Worm (Caenorhabditis elegans) whole organism, L4 larva: ENCODE measurements around the gene C49F5.5.

Source experiments
- R02D3.7 ChIP-seq: fragments of 150-350 bp; sonication (generic microtip); optimal IDR thresholded peaks from 3 replicates; lab custom pipeline; 2014; ENCODE audit warnings: missing biosample characterization, missing genetic modification characterization
- T26A8.4 ChIP-seq: fragments of 200-800 bp; sonication (Bioruptor generic); IDR thresholded peaks from 2 replicates; pipeline ENCODE4 v1.3.6; 2022; ENCODE audit warnings: missing genetic modification characterization, missing compliant biosample characterization
- Y75B8A.6 ChIP-seq: fragments of 200-800 bp; sonication (Bioruptor generic); IDR thresholded peaks from 2 replicates; pipeline ENCODE4 v1.3.6; 2022; ENCODE audit warnings: missing genetic modification reagents, missing genetic modification characterization, missing compliant biosample characterization
- aha-1 ChIP-seq: fragments of 150-350 bp; peaks from one replicate; lab custom pipeline; 2014; ENCODE audit warnings: missing biosample characterization, missing genetic modification characterization
- aly-2 ChIP-seq: sonication (generic microtip); optimal IDR thresholded peaks from 2 replicates; lab custom pipeline; 2018; ENCODE audit warnings: missing biosample characterization, missing genetic modification characterization
- ama-1 ChIP-seq: fragments of 150-350 bp; optimal IDR thresholded peaks from 2 replicates; lab custom pipeline; 2014; ENCODE audit warnings: inconsistent platforms, mixed read lengths
- arid-1 ChIP-seq: fragments of 200-800 bp; sonication (Bioruptor generic); conservative IDR thresholded peaks from 2 replicates; pipeline ENCODE4 v1.3.6; 2022; ENCODE audit warnings: missing genetic modification reagents, missing genetic modification characterization, missing compliant biosample characterization
- ces-1 ChIP-seq: fragments of 150-350 bp; sonication (generic microtip); optimal IDR thresholded peaks from 4 replicates; lab custom pipeline; 2014; ENCODE audit warnings: missing biosample characterization, missing genetic modification reagents, missing genetic modification characterization
- daf-16 ChIP-seq, 3 experiments: sonication (generic microtip); optimal IDR thresholded peaks; 2 replicates each; lab custom pipeline; 2016 to 2017; ENCODE audit warnings: missing genetic modification characterization in 3 of 3, missing genetic modification reagents in 3 of 3, mild to moderate bottlenecking in 2 of 3, missing compliant biosample characterization in 2 of 3, missing biosample characterization in 1 of 3, moderate library complexity in 1 of 3
- daf-19 ChIP-seq: fragments of 200-800 bp; sonication (Bioruptor generic); conservative IDR thresholded peaks from 2 replicates; pipeline ENCODE4 v1.3.6; 2022; ENCODE audit warnings: missing genetic modification characterization, missing compliant biosample characterization
- duxl-1 ChIP-seq: sonication (generic microtip); optimal IDR thresholded peaks from 2 replicates; lab custom pipeline; 2016; ENCODE audit warnings: mild to moderate bottlenecking, missing genetic modification characterization, moderate library complexity, missing compliant biosample characterization; ENCODE audit not compliant: poor library complexity
- dve-1 ChIP-seq: sonication (generic microtip); optimal IDR thresholded peaks from 2 replicates; lab custom pipeline; 2017; ENCODE audit warnings: antibody characterized with exemption, mild to moderate bottlenecking, missing genetic modification characterization, missing compliant biosample characterization; ENCODE audit not compliant: insufficient read depth
- egl-27 ChIP-seq: sonication (generic microtip); optimal IDR thresholded peaks from 3 replicates; lab custom pipeline; 2017; ENCODE audit warnings: missing biosample characterization, missing genetic modification reagents, missing genetic modification characterization
- egl-43 ChIP-seq: fragments of 200-800 bp; sonication (Bioruptor generic); IDR thresholded peaks from 2 replicates; pipeline ENCODE4 v1.3.6; 2022; ENCODE audit warnings: missing genetic modification reagents, missing genetic modification characterization, missing compliant biosample characterization
- hif-1 ChIP-seq, 2 experiments: sonication (generic microtip); optimal IDR thresholded peaks; 2 replicates each; lab custom pipeline; 2016 to 2017; ENCODE audit warnings: missing compliant biosample characterization in 2 of 2, missing genetic modification characterization in 2 of 2, missing genetic modification reagents in 2 of 2, missing genotype in 2 of 2, mild to moderate bottlenecking in 1 of 2
- jun-1 ChIP-seq: fragments of 150-350 bp; optimal IDR thresholded peaks from 2 replicates; lab custom pipeline; 2014; ENCODE audit warnings: missing biosample characterization, missing genetic modification reagents, missing genetic modification characterization
- lin-13 ChIP-seq: fragments of 150-350 bp; optimal IDR thresholded peaks from 2 replicates; lab custom pipeline; 2014; ENCODE audit warnings: missing biosample characterization, missing genetic modification reagents, missing genetic modification characterization
- lin-29 ChIP-seq: fragments of 200-800 bp; sonication (Bioruptor generic); IDR thresholded peaks from 2 replicates; pipeline ENCODE4 v1.3.6; 2022; ENCODE audit warnings: missing genetic modification reagents, missing genetic modification characterization, missing compliant biosample characterization
- lsy-2 ChIP-seq, 2 experiments: fragments of 150-350 bp in 1 of 2; sonication (generic microtip) in 1 of 2; optimal IDR thresholded peaks; 2 replicates each; lab custom pipeline; 2014 to 2017; ENCODE audit warnings: missing biosample characterization in 2 of 2, missing genetic modification characterization in 2 of 2
- mdl-1 ChIP-seq, 2 experiments: fragments of 150-350 bp in 1 of 2; sonication (generic microtip) in 1 of 2; optimal IDR thresholded peaks; 2 replicates each; lab custom pipeline; 2014 to 2017; ENCODE audit warnings: missing biosample characterization in 2 of 2, missing genetic modification characterization in 2 of 2
- mes-2 ChIP-seq: sonication (generic microtip); optimal IDR thresholded peaks from 2 replicates; lab custom pipeline; 2016; ENCODE audit warnings: missing genotype, mild to moderate bottlenecking, missing genetic modification characterization, missing compliant biosample characterization; ENCODE audit not compliant: poor library complexity, severe bottlenecking
- mxl-2 ChIP-seq: fragments of 200-800 bp; sonication (Bioruptor generic); conservative IDR thresholded peaks from 2 replicates; pipeline ENCODE4 v1.3.6; 2022; ENCODE audit warnings: missing genetic modification reagents, missing genetic modification characterization, missing compliant biosample characterization
- nhr-111 ChIP-seq: fragments of 200-800 bp; sonication (Bioruptor generic); optimal IDR thresholded peaks from 2 replicates; lab custom pipeline; 2018; ENCODE audit warnings: mild to moderate bottlenecking, missing genetic modification characterization, missing compliant biosample characterization
- nhr-28 ChIP-seq: fragments of 150-350 bp; optimal IDR thresholded peaks from 2 replicates; lab custom pipeline; 2014; ENCODE audit warnings: missing biosample characterization, missing genetic modification characterization
- nhr-77 ChIP-seq: fragments of 150-350 bp; optimal IDR thresholded peaks from 2 replicates; lab custom pipeline; 2014; ENCODE audit warnings: missing biosample characterization, missing genetic modification characterization
- php-3 ChIP-seq: fragments of 200-800 bp; sonication (Bioruptor generic); IDR thresholded peaks from 2 replicates; pipeline ENCODE4 v1.3.6; 2022; ENCODE audit warnings: missing genetic modification reagents, missing genetic modification characterization, missing compliant biosample characterization
- rbr-2 ChIP-seq: sonication (generic microtip); optimal IDR thresholded peaks from 2 replicates; lab custom pipeline; 2016; ENCODE audit warnings: missing genotype, missing genetic modification characterization, missing compliant biosample characterization
- spr-3 ChIP-seq: fragments of 200-800 bp; sonication (Bioruptor generic); optimal IDR thresholded peaks from 2 replicates; lab custom pipeline; 2018; ENCODE audit warnings: mild to moderate bottlenecking, missing genetic modification characterization, missing compliant biosample characterization
- unc-39 ChIP-seq: sonication (generic microtip); optimal IDR thresholded peaks from 2 replicates; lab custom pipeline; 2017; ENCODE audit warnings: missing biosample characterization, missing genetic modification characterization
- unc-62 ChIP-seq, 3 experiments: fragments of 150-350 bp in 1 of 3; sonication (generic microtip); optimal IDR thresholded peaks in 2 of 3; peaks in 1 of 3; 1 replicate in 1 of 3; 2 replicates in 2 of 3; lab custom pipeline; 2014 to 2017; ENCODE audit warnings: missing biosample characterization in 3 of 3, missing genetic modification characterization in 3 of 3, missing genetic modification reagents in 3 of 3, missing genotype in 1 of 3
- zag-1 ChIP-seq: fragments of 150-350 bp; optimal IDR thresholded peaks from 2 replicates; lab custom pipeline; 2014; ENCODE audit warnings: missing biosample characterization, missing genetic modification characterization
- zfp-3 ChIP-seq: fragments of 200-800 bp; sonication (Bioruptor generic); conservative IDR thresholded peaks from 2 replicates; pipeline ENCODE4 v1.3.6; 2022; ENCODE audit warnings: missing genetic modification reagents, missing genetic modification characterization, missing compliant biosample characterization

The C49F5.5 gene

DNA sequence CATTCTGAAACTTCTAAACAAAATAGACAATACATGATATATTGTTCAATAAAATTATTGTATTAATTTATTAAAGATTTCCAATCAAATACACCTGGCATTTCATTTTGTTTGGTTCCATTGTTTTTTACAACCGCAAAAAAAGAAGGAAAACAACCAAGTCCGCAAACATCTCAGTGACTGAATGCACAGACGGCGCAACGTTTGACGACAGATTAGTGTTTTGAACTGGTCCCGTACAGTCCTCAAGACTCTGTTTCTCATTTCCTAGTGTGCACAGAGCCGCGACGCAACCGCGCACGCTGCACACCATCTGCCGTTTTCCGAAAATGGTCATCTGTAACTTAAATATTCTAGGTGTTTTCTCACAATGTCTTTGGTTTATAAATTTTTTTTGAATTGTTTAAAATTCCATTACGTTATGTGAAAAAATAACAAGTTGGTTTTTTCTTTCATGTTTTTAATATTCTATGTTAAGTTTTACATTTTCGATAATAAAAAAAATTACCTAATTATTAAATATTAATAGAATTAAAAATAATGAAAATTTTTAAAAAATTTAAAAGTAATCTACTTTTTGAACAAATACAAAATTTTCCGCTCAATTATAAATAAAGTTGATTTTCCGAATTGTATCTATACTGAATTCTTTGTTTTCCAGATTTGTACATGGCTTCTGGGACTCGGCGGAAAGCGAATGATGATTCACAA lies 37.6 kb upstream of the C49F5.5 start, which contains the start of gene lsd-1:
Gene lsd-1, plus strand, starts transcription at position 661 of the 711 bp plus-strand sequence.
- TF ChIP-seq lsy-2 (tag; optimal IDR thresholded peaks at IDR 0.05; lab: Kevin White, UChicago), result no peak
- no peak for TF ChIP-seq egl-43 (GFP tag; lab: Robert Waterston, UW)
- TF ChIP-seq daf-16 (GFP tag; optimal IDR thresholded peaks at IDR 0.05; lab: Kevin White, UChicago), result no peak
- TF ChIP-seq daf-16 (tag; optimal IDR thresholded peaks at IDR 0.05; lab: Kevin White, UChicago), result peak; percentile 39
- peak in 1 of 2 experiments; percentile 76 for TF ChIP-seq unc-62 (GFP tag; optimal IDR thresholded peaks at IDR 0.05 in 1 of 2; lab: Kevin White, UChicago)
- TF ChIP-seq unc-62 (tag; optimal IDR thresholded peaks at IDR 0.05; lab: Kevin White, UChicago), result no peak
- TF ChIP-seq dve-1, result peak; percentile 42
- TF ChIP-seq rbr-2 (tag; lab: Kevin White, UChicago), result peak; percentile 28

ce11 chrX:11952129-11952528 lies 33.9 kb upstream of the C49F5.5 start:
- peak in 1 of 2 experiments; percentile 94 for TF ChIP-seq unc-62 (GFP tag; optimal IDR thresholded peaks at IDR 0.05 in 1 of 2; lab: Kevin White, UChicago)
- no peak for TF ChIP-seq unc-62 (tag; optimal IDR thresholded peaks at IDR 0.05; lab: Kevin White, UChicago)
- TF ChIP-seq nhr-77 (tag; lab: Kevin White, UChicago), result no peak

ce11 chrX:11953229-11953628 lies 32.8 kb upstream of the C49F5.5 start, which contains the start of gene T08D10.4:
Gene T08D10.4 (minus strand): TSS chrX:11953329.
- TF ChIP-seq nhr-111 (GFP tag; lab: Kevin White, UChicago) (no peak), unc-62 (GFP tag; optimal IDR thresholded peaks at IDR 0.05 in 1 of 2; lab: Kevin White, UChicago) (peak in 1 of 2 experiments; percentile 8), unc-62 (tag; optimal IDR thresholded peaks at IDR 0.05; lab: Kevin White, UChicago) (no peak), nhr-28 (no peak), ama-1 (lab: Kevin White, UChicago) (no peak)

- no peak for TF ChIP-seq lin-13 (GFP tag; lab: Kevin White, UChicago)
- no peak for TF ChIP-seq arid-1 (GFP tag; lab: Robert Waterston, UW)
- no peak for TF ChIP-seq nhr-111 (GFP tag; lab: Kevin White, UChicago)
- TF ChIP-seq unc-39, result no peak
Measured at ce11 chrX:11955125-11955524, 30.9 kb upstream of the C49F5.5 start, which contains the start of gene T08D10.3. Gene T08D10.3 (plus strand): TSS chrX:11955425.

ce11 chrX:11957246-11957645 lies 28.7 kb upstream of the C49F5.5 start, which contains the start of gene T08D10.5:
Gene T08D10.5 (plus strand): TSS chrX:11957546.
- TF ChIP-seq R02D3.7 (tag; lab: Kevin White, UChicago) (no peak), T26A8.4 (GFP tag; lab: Robert Waterston, UW) (no peak), egl-27 (no peak), aly-2 (no peak), daf-19 (GFP tag; lab: Robert Waterston, UW) (no peak), lin-13 (GFP tag; lab: Kevin White, UChicago) (no peak), zfp-3 (GFP tag; lab: Robert Waterston, UW) (no peak), php-3 (GFP tag; lab: Robert Waterston, UW) (no peak), spr-3 (GFP tag; lab: Kevin White, UChicago) (no peak), duxl-1 (no peak), jun-1 (tag; lab: Kevin White, UChicago) (no peak), mdl-1 (tag; optimal IDR thresholded peaks at IDR 0.05; lab: Kevin White, UChicago) (no peak), mes-2 (tag; lab: Kevin White, UChicago) (no peak), Y75B8A.6 (GFP tag; lab: Robert Waterston, UW) (no peak), mxl-2 (GFP tag; lab: Robert Waterston, UW) (no peak)

ce11 chrX:11959838-11960237 lies 26.1 kb upstream of the C49F5.5 start, which contains the start of gene C49F5.8:
Gene C49F5.8 (plus strand): TSS chrX:11960138.
- no peak for TF ChIP-seq aha-1 (tag; lab: Kevin White, UChicago)
- TF ChIP-seq ces-1, result no peak
- TF ChIP-seq hif-1 (tag; optimal IDR thresholded peaks at IDR 0.05; lab: Kevin White, UChicago), result no peak
- TF ChIP-seq nhr-28, result peak; percentile 1
- no peak for TF ChIP-seq zag-1
- no peak for TF ChIP-seq lin-29
